Fruit fly (Drosophila melanogaster): ENCODE data around the gene CG11076.

Gene CG11076

DNA sequence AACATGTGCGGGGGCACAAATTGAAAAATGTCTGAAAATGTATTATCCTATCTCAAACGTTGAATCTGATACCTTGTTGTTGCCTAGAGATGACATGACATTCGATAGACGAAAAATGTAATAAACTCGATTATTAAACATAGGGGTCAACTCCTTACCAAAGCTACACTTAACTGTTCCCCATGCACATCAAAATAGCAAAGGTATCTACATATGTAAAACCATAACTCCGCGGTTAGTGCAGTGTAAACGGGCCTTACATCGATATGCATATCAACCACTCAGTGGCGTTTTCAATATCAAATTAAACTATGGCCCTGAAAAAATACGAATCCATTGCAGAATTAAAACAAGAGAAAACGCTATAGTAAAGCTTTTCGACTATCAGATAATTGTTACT lies 19.7 kb upstream of the CG11076 start (continued):
- TF ChIP-seq pnt (GFP tag; optimal IDR thresholded peaks at IDR 0.05), result no peak
- TF ChIP-seq CG2120 (GFP tag; optimal IDR thresholded peaks at IDR 0.05), result peak; percentile 17
- TF ChIP-seq ash1 (GFP tag; optimal IDR thresholded peaks at IDR 0.05), result no peak
- no peak for TF ChIP-seq CG15514 (GFP tag; optimal IDR thresholded peaks at IDR 0.05)
- TF ChIP-seq Nf-YB (GFP tag; optimal IDR thresholded peaks at IDR 0.05), result no peak
- TF ChIP-seq sqz (GFP tag; optimal IDR thresholded peaks at IDR 0.05), result no peak
- TF ChIP-seq z (GFP tag; IDR thresholded peaks at IDR 0.05), result no peak
- TF ChIP-seq gce (GFP tag; IDR thresholded peaks at IDR 0.05), result no peak
- TF ChIP-seq lbe (GFP tag; optimal IDR thresholded peaks at IDR 0.05), result no peak
- no peak for TF ChIP-seq gcm (GFP tag; optimal IDR thresholded peaks at IDR 0.05)
- no peak for TF ChIP-seq CG14050 (GFP tag; IDR thresholded peaks at IDR 0.05)
- TF ChIP-seq CG4617 (GFP tag; optimal IDR thresholded peaks at IDR 0.05; ENCODE audit: borderline replicate concordance), result peak; percentile 74
- peak; percentile 99 for TF ChIP-seq CG11723 (GFP tag; optimal IDR thresholded peaks at IDR 0.05)
- TF ChIP-seq Dfd (GFP tag; optimal IDR thresholded peaks at IDR 0.05), result no peak
- TF ChIP-seq hth (optimal IDR thresholded peaks at IDR 0.05), result no peak
- TF ChIP-seq CG13894 (tag; optimal IDR thresholded peaks at IDR 0.05), result no peak
- TF ChIP-seq CG17829 (tag; optimal IDR thresholded peaks at IDR 0.05), result peak; percentile 4
- TF ChIP-seq dysf (GFP tag; IDR thresholded peaks at IDR 0.05), result no peak
- no peak for TF ChIP-seq tio (GFP tag; optimal IDR thresholded peaks at IDR 0.05)
- TF ChIP-seq Dref (GFP tag; IDR thresholded peaks at IDR 0.05), result no peak
- TF ChIP-seq CG4360 (GFP tag; IDR thresholded peaks at IDR 0.05), result no peak; the same call in 1 of the 2 replicates
- TF ChIP-seq Mes4 (GFP tag; optimal IDR thresholded peaks at IDR 0.05), result no peak
- TF ChIP-seq CG16815 (GFP tag; optimal IDR thresholded peaks at IDR 0.05), result no peak
- peak; percentile 82 for TF ChIP-seq pfk (GFP tag; optimal IDR thresholded peaks at IDR 0.05)
- TF ChIP-seq grn (GFP tag; optimal IDR thresholded peaks at IDR 0.05), result no peak
- no peak for TF ChIP-seq CG15073 (GFP tag; optimal IDR thresholded peaks at IDR 0.05)
- TF ChIP-seq vnd (GFP tag; IDR thresholded peaks at IDR 0.05; ENCODE audit: partially characterized antibody), result no peak
- TF ChIP-seq kni (GFP tag; optimal IDR thresholded peaks at IDR 0.05), result no peak
- no peak for TF ChIP-seq CG7963 (GFP tag; IDR thresholded peaks at IDR 0.05; ENCODE audit: partially characterized antibody)
- no peak for TF ChIP-seq cwo (GFP tag; optimal IDR thresholded peaks at IDR 0.05)
- TF ChIP-seq CG7839 (tag; optimal IDR thresholded peaks at IDR 0.05), result no peak
- no peak for TF ChIP-seq NC2β (GFP tag; optimal IDR thresholded peaks at IDR 0.05)
- no peak for TF ChIP-seq wdn (GFP tag; IDR thresholded peaks at IDR 0.05)
- TF ChIP-seq pzg (GFP tag; optimal IDR thresholded peaks at IDR 0.05), result peak; percentile 75
- peak; percentile 12 for TF ChIP-seq CHES-1-like (GFP tag; optimal IDR thresholded peaks at IDR 0.05)
- TF ChIP-seq CG8359 (GFP tag; optimal IDR thresholded peaks at IDR 0.05; ENCODE audit: borderline replicate concordance), result no peak
- TF ChIP-seq Doc2 (GFP tag; IDR thresholded peaks at IDR 0.05), result no peak
- TF ChIP-seq trem (tag; optimal IDR thresholded peaks at IDR 0.05), result peak; percentile 28
- TF ChIP-seq row (GFP tag; IDR thresholded peaks at IDR 0.05), result peak; percentile 83
- no peak for TF ChIP-seq caup (GFP tag; optimal IDR thresholded peaks at IDR 0.05; ENCODE audit: severe bottlenecking)
- TF ChIP-seq CG7928 (GFP tag; optimal IDR thresholded peaks at IDR 0.05), result no peak
- TF ChIP-seq Atf3 (GFP tag; optimal IDR thresholded peaks at IDR 0.05), result no peak
- no peak for TF ChIP-seq pb (GFP tag; optimal IDR thresholded peaks at IDR 0.05)
- no peak for TF ChIP-seq pita (GFP tag; optimal IDR thresholded peaks at IDR 0.05)
- no peak for TF ChIP-seq E2f1 (GFP tag; IDR thresholded peaks at IDR 0.05)
- no peak for TF ChIP-seq kah (GFP tag; optimal IDR thresholded peaks at IDR 0.05)
- TF ChIP-seq pum (GFP tag; optimal IDR thresholded peaks at IDR 0.05), result no peak
- TF ChIP-seq CG1832 (GFP tag; optimal IDR thresholded peaks at IDR 0.05), result no peak
- TF ChIP-seq CG9932 (GFP tag; IDR thresholded peaks at IDR 0.05), result no peak
- TF ChIP-seq Trl (optimal IDR thresholded peaks at IDR 0.05), result no peak
- TF ChIP-seq Trl (GFP tag; optimal IDR thresholded peaks at IDR 0.05), result no peak
- no peak for TF ChIP-seq CG34422 (GFP tag; IDR thresholded peaks at IDR 0.05)

Measured in whole organism, embryonic.